Fruit fly (Drosophila melanogaster): ENCODE results near the gene CG7054.
A peak's percentile ranks its signal among the peaks of the same experiment; 100 is the strongest.

CG7054 gene

dm6 chr3R:22447874-22448254 is 16.9 kb upstream of the CG7054 start, which contains the start of gene CG34376 (continued):
- TF ChIP-seq Sox102F (GFP tag; optimal IDR thresholded peaks at IDR 0.05) (no peak), CG9139 (GFP tag; optimal IDR thresholded peaks at IDR 0.05) (peak; percentile 18), esn (GFP tag; optimal IDR thresholded peaks at IDR 0.05) (no peak), CG3032 (tag; optimal IDR thresholded peaks at IDR 0.05) (peak; percentile 6), CG6792 (GFP tag; optimal IDR thresholded peaks at IDR 0.05) (no peak), CG15336 (GFP tag; IDR thresholded peaks at IDR 0.05) (no peak), fkh (GFP tag; optimal IDR thresholded peaks at IDR 0.05) (peak; percentile 100), Eip75B (GFP tag; optimal IDR thresholded peaks at IDR 0.05) (no peak), cyc (GFP tag; optimal IDR thresholded peaks at IDR 0.05) (no peak), CG10631 (GFP tag; optimal IDR thresholded peaks at IDR 0.05) (peak; percentile 25)

dm6 chr3R:22449871-22450424 is 14.8 kb upstream of the CG7054 start:
- no peak for TF ChIP-seq CG10631 (GFP tag; optimal IDR thresholded peaks at IDR 0.05)
- TF ChIP-seq fkh (GFP tag; optimal IDR thresholded peaks at IDR 0.05): peak; percentile 15
- TF ChIP-seq CG3032 (tag; optimal IDR thresholded peaks at IDR 0.05): no peak

DNA sequence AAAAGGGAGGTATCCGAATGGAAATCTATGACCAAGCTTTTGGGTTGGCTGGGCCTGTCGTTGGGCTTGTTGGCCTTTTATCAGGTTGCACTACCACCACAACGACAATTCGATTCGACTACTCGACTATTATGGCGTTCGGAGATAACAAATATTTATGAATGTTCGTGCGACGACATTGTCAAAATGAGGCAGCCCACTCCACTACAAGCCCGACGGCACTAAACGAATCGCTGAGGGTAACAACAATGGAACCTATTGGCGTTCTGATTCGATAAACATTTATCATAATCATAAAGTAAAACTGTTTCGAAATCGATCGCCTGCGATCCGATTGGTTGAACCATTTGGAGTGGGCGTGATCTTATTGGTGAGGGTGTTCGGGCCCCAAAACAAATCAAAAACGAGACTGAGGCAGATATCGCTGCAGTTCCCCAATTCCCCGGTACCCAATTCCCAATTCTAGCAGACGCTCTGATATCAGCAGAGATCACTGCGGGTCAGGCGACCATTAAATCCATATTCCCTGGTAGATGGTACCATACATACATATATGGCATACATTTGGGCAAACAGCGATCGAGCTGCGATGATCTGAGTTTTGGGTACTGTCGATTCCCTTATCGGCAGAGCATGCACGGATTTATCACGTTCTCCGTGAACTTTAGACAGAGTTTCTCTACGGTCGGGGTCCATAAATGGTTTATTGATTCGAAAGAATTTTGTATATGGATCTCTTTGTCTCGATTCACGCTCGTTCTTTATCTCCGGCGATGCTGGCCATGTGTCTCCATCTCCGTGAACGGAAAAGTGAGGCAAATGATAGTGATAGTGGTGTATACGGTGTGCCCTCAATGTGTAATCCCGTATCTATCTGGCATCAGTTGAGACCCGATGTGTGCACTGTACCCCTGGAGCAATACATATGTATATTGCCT is 10.1 kb upstream of the CG7054 start:
- TF ChIP-seq svp (GFP tag): peak; percentile 98
- no peak for TF ChIP-seq CG6276 (GFP tag; optimal IDR thresholded peaks at IDR 0.05)
- no peak for TF ChIP-seq CG16779 (tag; optimal IDR thresholded peaks at IDR 0.05)
- TF ChIP-seq CG8632 (GFP tag; optimal IDR thresholded peaks at IDR 0.05): no peak
- TF ChIP-seq CG6792 (GFP tag; optimal IDR thresholded peaks at IDR 0.05): no peak
- TF ChIP-seq Met (GFP tag; optimal IDR thresholded peaks at IDR 0.05): no peak

- TF ChIP-seq CG6276 (GFP tag; optimal IDR thresholded peaks at IDR 0.05) (peak; percentile 27), CG8632 (GFP tag; optimal IDR thresholded peaks at IDR 0.05) (peak; percentile 29), pdm3 (GFP tag; optimal IDR thresholded peaks at IDR 0.05) (peak; percentile 34), CG8319 (GFP tag; optimal IDR thresholded peaks at IDR 0.05) (no peak), CG6808 (GFP tag; optimal IDR thresholded peaks at IDR 0.05) (peak; percentile 53), Hr39 (GFP tag; optimal IDR thresholded peaks at IDR 0.05) (no peak), topi (GFP tag; optimal IDR thresholded peaks at IDR 0.05) (peak; percentile 2), eg (GFP tag; IDR thresholded peaks at IDR 0.05) (0 out of 3 replicates have a peak, but pooled peaks have one; percentile 13), net (GFP tag; optimal IDR thresholded peaks at IDR 0.05) (peak; percentile 26), lz (GFP tag; optimal IDR thresholded peaks at IDR 0.05) (peak; percentile 9), Sox14 (GFP tag; optimal IDR thresholded peaks at IDR 0.05) (peak; percentile 32), CG1621 (tag; optimal IDR thresholded peaks at IDR 0.05) (peak; percentile 18), Ets21C (GFP tag; optimal IDR thresholded peaks at IDR 0.05) (no peak), vri (GFP tag; optimal IDR thresholded peaks at IDR 0.05) (no peak), Blimp-1 (GFP tag; optimal IDR thresholded peaks at IDR 0.05) (no peak), CG11902 (GFP tag; optimal IDR thresholded peaks at IDR 0.05) (peak; percentile 13), CG10669 (GFP tag; optimal IDR thresholded peaks at IDR 0.05) (peak; percentile 53), CG3919 (GFP tag; optimal IDR thresholded peaks at IDR 0.05) (peak; percentile 35), salr (GFP tag; optimal IDR thresholded peaks at IDR 0.05) (no peak), Sox15 (GFP tag; optimal IDR thresholded peaks at IDR 0.05) (no peak), CG4318 (GFP tag; optimal IDR thresholded peaks at IDR 0.05) (no peak), Lpt (GFP tag; optimal IDR thresholded peaks at IDR 0.05) (no peak), CG3032 (tag; optimal IDR thresholded peaks at IDR 0.05) (peak; percentile 38), dac (GFP tag; optimal IDR thresholded peaks at IDR 0.05) (no peak), Hr38 (GFP tag; optimal IDR thresholded peaks at IDR 0.05) (no peak), Eip93F (GFP tag; optimal IDR thresholded peaks at IDR 0.05) (no peak), CG6854 (GFP tag; optimal IDR thresholded peaks at IDR 0.05) (no peak), acj6 (GFP tag; optimal IDR thresholded peaks at IDR 0.05) (no peak), Ets96B (tag; optimal IDR thresholded peaks at IDR 0.05) (peak; percentile 45), Sox102F (GFP tag; optimal IDR thresholded peaks at IDR 0.05) (no peak), fd85E (GFP tag; optimal IDR thresholded peaks at IDR 0.05) (no peak), CG10631 (GFP tag; optimal IDR thresholded peaks at IDR 0.05) (peak; percentile 20), Eip75B (GFP tag; optimal IDR thresholded peaks at IDR 0.05) (peak; percentile 52)
These were observed 9.3 kb upstream of the CG7054 start for dm6 chr3R:22455335-22455985.

Measured in whole organism, prepupa.